Worm (Caenorhabditis elegans) whole organism, early embryonic: ENCODE measurements around the gene ZK470.14.

Experiments used
- B0310.2 ChIP-seq: sonication (generic microtip); optimal IDR thresholded peaks from 2 replicates; lab custom pipeline; 2016; ENCODE audit warnings: mild to moderate bottlenecking, missing genetic modification characterization, missing compliant biosample characterization
- F13C5.2 ChIP-seq: sonication (generic microtip); optimal IDR thresholded peaks from 2 replicates; lab custom pipeline; 2017; ENCODE audit warnings: mild to moderate bottlenecking, missing genetic modification characterization, inconsistent platforms, missing compliant biosample characterization
- aly-1 ChIP-seq: sonication (generic microtip); optimal IDR thresholded peaks from 2 replicates; lab custom pipeline; 2016; ENCODE audit warnings: missing genetic modification characterization, missing compliant biosample characterization
- ama-1 ChIP-seq: fragments of 150-350 bp; optimal IDR thresholded peaks from 2 replicates; lab custom pipeline; 2014
- ceh-13 ChIP-seq: fragments of 200-800 bp; sonication (Bioruptor generic); optimal IDR thresholded peaks from 2 replicates; lab custom pipeline; 2018; ENCODE audit warnings: mild to moderate bottlenecking, missing genetic modification characterization, missing compliant biosample characterization
- ceh-36 ChIP-seq: sonication (generic microtip); optimal IDR thresholded peaks from 2 replicates; lab custom pipeline; 2016; ENCODE audit warnings: missing genetic modification characterization, inconsistent platforms, missing compliant biosample characterization
- ets-7 ChIP-seq: sonication (generic microtip); optimal IDR thresholded peaks from 2 replicates; lab custom pipeline; 2016; ENCODE audit warnings: missing genotype, missing genetic modification characterization, missing compliant biosample characterization
- flt-1 ChIP-seq: fragments of 200-800 bp; sonication (Bioruptor generic); IDR thresholded peaks from 2 replicates; pipeline ENCODE4 v1.3.6; 2022; ENCODE audit warnings: missing genetic modification characterization, missing compliant biosample characterization
- hmbx-1 ChIP-seq: sonication (generic microtip); optimal IDR thresholded peaks from 2 replicates; lab custom pipeline; 2016; ENCODE audit warnings: mild to moderate bottlenecking, missing genetic modification characterization, missing compliant biosample characterization
- hmg-4 ChIP-seq: fragments of 200-800 bp; sonication (Bioruptor generic); optimal IDR thresholded peaks from 2 replicates; lab custom pipeline; 2018; ENCODE audit warnings: mild to moderate bottlenecking, missing genetic modification characterization, missing compliant biosample characterization
- hnd-1 ChIP-seq: sonication (generic microtip); optimal IDR thresholded peaks from 2 replicates; lab custom pipeline; 2016; ENCODE audit warnings: missing genetic modification characterization, missing compliant biosample characterization
- pes-1 ChIP-seq: fragments of 200-800 bp; sonication (Bioruptor generic); IDR thresholded peaks from 2 replicates; pipeline ENCODE4 v1.3.6; 2022; ENCODE audit warnings: missing genetic modification reagents, missing genetic modification characterization, missing compliant biosample characterization
- scrt-1 ChIP-seq: fragments of 200-800 bp; sonication (Bioruptor generic); IDR thresholded peaks from 2 replicates; pipeline ENCODE4 v1.3.6; 2022; ENCODE audit warnings: missing genetic modification characterization, missing compliant biosample characterization
- sea-1 ChIP-seq: fragments of 200-800 bp; sonication (Bioruptor generic); conservative IDR thresholded peaks from 2 replicates; pipeline ENCODE4 v1.3.6; 2022; ENCODE audit warnings: missing genetic modification characterization, missing compliant biosample characterization
- tbx-11 ChIP-seq: fragments of 200-800 bp; sonication (Bioruptor generic); IDR thresholded peaks from 2 replicates; pipeline ENCODE4 v1.3.6; 2022; ENCODE audit warnings: missing genetic modification characterization, missing compliant biosample characterization
- tbx-37 ChIP-seq: fragments of 200-800 bp; sonication (Bioruptor generic); conservative IDR thresholded peaks from 2 replicates; pipeline ENCODE4 v1.3.6; 2022; ENCODE audit warnings: missing genetic modification reagents, missing genetic modification characterization, missing compliant biosample characterization
- tra-4 ChIP-seq: sonication (generic microtip); optimal IDR thresholded peaks from 2 replicates; lab custom pipeline; 2017; ENCODE audit warnings: missing genetic modification characterization, missing compliant biosample characterization

The ZK470.14 gene

ce11 chrX:4139593-4140565 lies 27.4 kb upstream of the ZK470.14 start, which contains the start of gene ZK470.4:
Gene ZK470.4, minus strand, starts transcription at chrX:4139767.
- TF ChIP-seq tbx-11 (no peak), pes-1 (GFP tag; lab: Robert Waterston, UW) (no peak), tra-4 (tag; lab: Kevin White, UChicago) (no peak), ama-1 (lab: Kevin White, UChicago) (no peak), ets-7 (tag; lab: Kevin White, UChicago) (no peak), flt-1 (GFP tag; lab: Robert Waterston, UW) (no peak), tbx-37 (GFP tag; lab: Robert Waterston, UW) (no peak), F13C5.2 (no peak), ceh-36 (no peak), aly-1 (tag; lab: Kevin White, UChicago) (no peak), B0310.2 (no peak), hmg-4 (GFP tag; lab: Kevin White, UChicago) (no peak), scrt-1 (GFP tag; lab: Robert Waterston, UW) (no peak), hmbx-1 (tag; lab: Kevin White, UChicago) (no peak), sea-1 (GFP tag; lab: Robert Waterston, UW) (no peak), hnd-1 (no peak), ceh-13 (no peak)

- TF ChIP-seq hmbx-1 (tag; lab: Kevin White, UChicago), result no peak
- no peak for TF ChIP-seq flt-1 (GFP tag; lab: Robert Waterston, UW)
- TF ChIP-seq hnd-1, result no peak
- TF ChIP-seq tbx-37 (GFP tag; lab: Robert Waterston, UW), result no peak
- TF ChIP-seq scrt-1 (GFP tag; lab: Robert Waterston, UW), result no peak
- no peak for TF ChIP-seq ama-1 (lab: Kevin White, UChicago)
- no peak for TF ChIP-seq hmg-4 (GFP tag; lab: Kevin White, UChicago)
- TF ChIP-seq aly-1 (tag; lab: Kevin White, UChicago), result no peak
- no peak for TF ChIP-seq B0310.2
- no peak for TF ChIP-seq tra-4 (tag; lab: Kevin White, UChicago)
- no peak for TF ChIP-seq pes-1 (GFP tag; lab: Robert Waterston, UW)
- no peak for TF ChIP-seq ceh-36
- TF ChIP-seq ets-7 (tag; lab: Kevin White, UChicago), result no peak
- no peak for TF ChIP-seq sea-1 (GFP tag; lab: Robert Waterston, UW)
Measured at ce11 chrX:4140755-4141417, 26.4 kb upstream of the ZK470.14 start.

- no peak for TF ChIP-seq hmg-4 (GFP tag; lab: Kevin White, UChicago)
Measured at ce11 chrX:4142202-4142601, 25.0 kb upstream of the ZK470.14 start.

ce11 chrX:4142648-4143259 lies 24.5 kb upstream of the ZK470.14 start:
- TF ChIP-seq ets-7 (tag; lab: Kevin White, UChicago) (no peak), F13C5.2 (no peak), aly-1 (tag; lab: Kevin White, UChicago) (no peak), scrt-1 (GFP tag; lab: Robert Waterston, UW) (no peak), ceh-36 (no peak), tbx-11 (no peak), pes-1 (GFP tag; lab: Robert Waterston, UW) (no peak), flt-1 (GFP tag; lab: Robert Waterston, UW) (no peak), hmg-4 (GFP tag; lab: Kevin White, UChicago) (no peak), B0310.2 (no peak), sea-1 (GFP tag; lab: Robert Waterston, UW) (no peak), tbx-37 (GFP tag; lab: Robert Waterston, UW) (no peak), ama-1 (lab: Kevin White, UChicago) (no peak), hnd-1 (no peak), tra-4 (tag; lab: Kevin White, UChicago) (no peak), ceh-13 (no peak), hmbx-1 (tag; lab: Kevin White, UChicago) (no peak)

ce11 chrX:4143260-4144018 lies 23.8 kb upstream of the ZK470.14 start:
- no peak for TF ChIP-seq tra-4 (tag; lab: Kevin White, UChicago)
- TF ChIP-seq pes-1 (GFP tag; lab: Robert Waterston, UW), result no peak
- TF ChIP-seq sea-1 (GFP tag; lab: Robert Waterston, UW), result no peak
- no peak for TF ChIP-seq hnd-1
- no peak for TF ChIP-seq ama-1 (lab: Kevin White, UChicago)
- TF ChIP-seq ceh-13, result no peak
- TF ChIP-seq ceh-36, result no peak
- no peak for TF ChIP-seq F13C5.2
- no peak for TF ChIP-seq tbx-37 (GFP tag; lab: Robert Waterston, UW)
- no peak for TF ChIP-seq ets-7 (tag; lab: Kevin White, UChicago)
- no peak for TF ChIP-seq flt-1 (GFP tag; lab: Robert Waterston, UW)
- no peak for TF ChIP-seq tbx-11
- no peak for TF ChIP-seq hmbx-1 (tag; lab: Kevin White, UChicago)
- no peak for TF ChIP-seq B0310.2
